Fruit fly (Drosophila melanogaster) whole organism, adult: ENCODE data around the gene CG6763.

Experiments
- CG11617 ChIP-seq: fragments of 200-800 bp; sonication (Bioruptor generic); optimal IDR thresholded peaks from 2 replicates; lab custom pipeline; 2017; ENCODE audit warnings: mild to moderate bottlenecking, missing biosample characterization, missing genetic modification reagents, missing genetic modification characterization
- CG12768 ChIP-seq: fragments of 200-800 bp; sonication (Bioruptor generic); optimal IDR thresholded peaks from 2 replicates; lab custom pipeline; 2017; ENCODE audit warnings: missing biosample characterization, missing genetic modification characterization, mild to moderate bottlenecking, moderate library complexity, missing genetic modification reagents
- CG14711 ChIP-seq: fragments of 200-800 bp; sonication (Bioruptor generic); optimal IDR thresholded peaks from 2 replicates; lab custom pipeline; 2018; ENCODE audit warnings: missing biosample characterization, mild to moderate bottlenecking, missing genetic modification characterization, moderate library complexity
- CG1620 ChIP-seq: fragments of 200-800 bp; sonication (Bioruptor generic); optimal IDR thresholded peaks from 2 replicates; lab custom pipeline; 2016; ENCODE audit warnings: missing biosample characterization, missing genetic modification characterization
- CG33017 ChIP-seq: fragments of 200-800 bp; sonication (Bioruptor generic); optimal IDR thresholded peaks from 2 replicates; lab custom pipeline; 2018; ENCODE audit warnings: missing biosample characterization, mild to moderate bottlenecking, missing genetic modification characterization, moderate library complexity
- CG5204 ChIP-seq: fragments of 200-800 bp; sonication (Bioruptor generic); optimal IDR thresholded peaks from 2 replicates; lab custom pipeline; 2016; ENCODE audit warnings: missing biosample characterization, missing genetic modification characterization
- CG7045 ChIP-seq: fragments of 200-800 bp; sonication (Bioruptor generic); optimal IDR thresholded peaks from 2 replicates; lab custom pipeline; 2017; ENCODE audit warnings: missing biosample characterization, mild to moderate bottlenecking, missing genetic modification characterization
- CG7101 ChIP-seq: fragments of 200-800 bp; sonication (Bioruptor generic); optimal IDR thresholded peaks from 2 replicates; lab custom pipeline; 2018; ENCODE audit warnings: missing biosample characterization, mild to moderate bottlenecking, missing genetic modification characterization, moderate library complexity
- Clk ChIP-seq: fragments of 200-800 bp; sonication (Bioruptor generic); optimal IDR thresholded peaks from 2 replicates; lab custom pipeline; 2017; ENCODE audit warnings: missing biosample characterization, missing genetic modification characterization
- Crg-1 ChIP-seq: fragments of 200-800 bp; sonication (Bioruptor generic); optimal IDR thresholded peaks from 2 replicates; lab custom pipeline; 2016; ENCODE audit warnings: missing biosample characterization, missing genetic modification characterization
- Hr96 ChIP-seq: fragments of 200-800 bp; sonication (Bioruptor generic); optimal IDR thresholded peaks from 2 replicates; lab custom pipeline; 2016; ENCODE audit warnings: missing biosample characterization, missing genetic modification characterization
- Mnt ChIP-seq: fragments of 200-800 bp; sonication (Bioruptor generic); optimal IDR thresholded peaks from 2 replicates; lab custom pipeline; 2016; ENCODE audit warnings: missing biosample characterization, mild to moderate bottlenecking, missing genetic modification characterization
- bab1 ChIP-seq: fragments of 200-800 bp; sonication (Bioruptor generic); optimal IDR thresholded peaks from 3 replicates; lab custom pipeline; 2019; ENCODE audit warnings: missing biosample characterization, mild to moderate bottlenecking, missing genetic modification characterization, moderate library complexity
- cic ChIP-seq: fragments of 200-800 bp; sonication (Bioruptor generic); optimal IDR thresholded peaks from 2 replicates; lab custom pipeline; 2017; ENCODE audit warnings: missing biosample characterization, mild to moderate bottlenecking, missing genetic modification characterization, moderate library complexity
- cnc ChIP-seq, 2 experiments: fragments of >200 bp; optimal IDR thresholded peaks; 2 replicates each; lab custom pipeline; 2017
- kay ChIP-seq: fragments of 200-800 bp; sonication (Bioruptor generic); peaks from one replicate; lab custom pipeline; 2016; ENCODE audit warnings: missing biosample characterization, missing genetic modification characterization, borderline replicate concordance
- ovo ChIP-seq: fragments of 200-800 bp; sonication (Bioruptor generic); optimal IDR thresholded peaks from 2 replicates; lab custom pipeline; 2016; ENCODE audit warnings: missing biosample characterization, missing genetic modification characterization
- pad ChIP-seq: fragments of 200-800 bp; sonication (Bioruptor generic); optimal IDR thresholded peaks from 3 replicates; lab custom pipeline; 2017; ENCODE audit warnings: missing biosample characterization, missing genetic modification characterization, mild to moderate bottlenecking, moderate library complexity, missing genetic modification reagents
- tj ChIP-seq: fragments of 200-800 bp; sonication (Bioruptor generic); optimal IDR thresholded peaks from 3 replicates; lab custom pipeline; 2017; ENCODE audit warnings: missing biosample characterization, mild to moderate bottlenecking, missing genetic modification characterization, moderate library complexity
- toe ChIP-seq: fragments of 200-800 bp; sonication (Bioruptor generic); optimal IDR thresholded peaks from 2 replicates; lab custom pipeline; 2016; ENCODE audit warnings: missing biosample characterization, missing genetic modification characterization

The CG6763 gene

DNA sequence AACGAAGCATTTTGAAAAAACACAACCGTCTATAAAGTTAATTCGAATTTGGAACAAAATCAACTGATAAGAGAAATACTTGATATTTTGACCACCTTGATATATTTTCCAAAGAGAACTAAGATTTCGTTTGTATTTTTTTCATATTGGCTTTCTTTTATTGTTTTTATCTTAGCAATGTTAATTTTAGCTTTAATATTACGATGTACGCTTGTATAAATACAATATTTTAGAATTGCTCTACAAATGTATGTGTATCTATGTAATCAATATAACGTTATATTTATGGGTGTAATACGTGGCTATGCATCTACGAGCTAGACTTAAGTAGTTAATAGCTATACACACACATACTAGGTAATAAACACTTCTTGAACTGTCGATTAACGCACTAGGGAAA lies 6.3 kb downstream of the CG6763 start, which contains the start of gene bb8:
bb8 (minus strand) TSS at position 101 of the 400 bp plus-strand sequence.
- no peak for TF ChIP-seq Mnt (GFP tag; lab: Kevin White, UChicago)
- no peak for TF ChIP-seq Crg-1 (GFP tag; lab: Kevin White, UChicago)
- no peak for TF ChIP-seq CG1620 (GFP tag; lab: Kevin White, UChicago)
- no peak for TF ChIP-seq bab1 (GFP tag; lab: Kevin White, UChicago)
- no peak for TF ChIP-seq Hr96 (GFP tag; lab: Kevin White, UChicago)
- TF ChIP-seq ovo (GFP tag; lab: Kevin White, UChicago): no peak
- no peak for TF ChIP-seq cnc (optimal IDR thresholded peaks at IDR 0.05; lab: Kevin White, UChicago)
- TF ChIP-seq Clk (GFP tag; lab: Kevin White, UChicago): no peak
- no peak for TF ChIP-seq CG11617 (GFP tag; lab: Kevin White, UChicago)
- no peak for TF ChIP-seq cic
- no peak for TF ChIP-seq toe (GFP tag; lab: Kevin White, UChicago)
- no peak for TF ChIP-seq tj (GFP tag; lab: Kevin White, UChicago)
- no peak for TF ChIP-seq CG33017 (tag; lab: Kevin White, UChicago)
- no peak for TF ChIP-seq CG7045 (GFP tag; lab: Kevin White, UChicago)
- TF ChIP-seq pad (GFP tag; lab: Kevin White, UChicago): no peak
- no peak for TF ChIP-seq CG5204

DNA sequence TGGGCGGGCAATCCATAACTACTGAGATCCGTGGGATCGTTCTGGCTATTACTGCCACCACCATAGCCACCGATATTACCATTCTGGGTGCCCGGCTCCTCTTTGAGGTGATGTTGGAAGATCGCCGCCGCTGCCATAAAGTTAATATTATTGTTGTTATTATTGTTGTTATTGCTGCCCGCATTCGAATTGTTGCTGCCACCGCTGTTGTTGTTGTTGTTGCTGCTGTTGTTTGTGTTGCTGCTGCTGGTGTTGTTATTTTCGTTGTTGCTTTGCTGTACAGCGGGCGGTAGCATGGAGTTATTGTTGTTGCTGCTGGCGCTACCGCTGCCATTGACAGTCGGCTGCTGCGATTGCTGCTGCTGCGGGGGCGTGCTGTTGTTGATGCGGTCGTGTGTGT lies 8.5 kb downstream of the CG6763 start:
- TF ChIP-seq tj (GFP tag; lab: Kevin White, UChicago): no peak
- no peak for TF ChIP-seq Mnt (GFP tag; lab: Kevin White, UChicago)
- TF ChIP-seq cic: no peak

DNA sequence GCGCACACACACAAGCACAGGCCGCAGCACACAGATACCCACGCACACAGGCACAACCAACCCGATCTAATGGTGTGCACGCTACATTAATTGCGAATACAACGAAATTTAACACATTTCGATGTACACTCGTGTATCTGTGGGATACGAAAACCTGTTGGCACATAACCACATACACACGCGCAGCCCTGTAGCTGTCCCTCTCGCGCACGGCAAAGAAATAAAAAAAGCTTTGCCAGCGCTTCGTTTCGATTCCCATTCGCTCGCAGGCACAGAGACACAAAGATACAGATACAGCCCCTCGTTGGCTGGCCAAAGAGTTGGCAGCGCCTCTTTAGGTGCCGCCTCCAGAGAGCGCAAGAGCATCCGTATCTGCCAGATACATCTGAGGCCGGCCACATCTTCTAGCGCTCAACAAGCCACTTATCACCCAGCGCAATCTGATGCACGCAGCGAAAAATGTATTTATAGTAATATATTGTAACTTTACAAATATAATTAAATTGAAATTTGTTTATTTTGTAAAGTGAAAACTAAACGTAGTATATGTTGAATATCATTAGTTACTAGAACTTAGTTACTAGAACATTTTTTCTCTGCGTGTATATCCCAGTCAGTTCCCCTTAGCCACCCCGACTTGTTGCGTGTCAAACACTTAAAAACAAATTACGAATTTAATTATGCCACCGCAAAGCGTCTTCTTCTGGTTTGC lies 9.4 kb downstream of the CG6763 start:
- peak; percentile 4 for TF ChIP-seq toe (GFP tag; lab: Kevin White, UChicago)
- peak; percentile 21 for TF ChIP-seq cic
- no peak for TF ChIP-seq ovo (GFP tag; lab: Kevin White, UChicago)
- TF ChIP-seq CG33017 (tag; lab: Kevin White, UChicago): peak; percentile 4
- TF ChIP-seq kay (GFP tag; lab: Kevin White, UChicago): no peak
- peak; percentile 91 for TF ChIP-seq tj (GFP tag; lab: Kevin White, UChicago)

DNA sequence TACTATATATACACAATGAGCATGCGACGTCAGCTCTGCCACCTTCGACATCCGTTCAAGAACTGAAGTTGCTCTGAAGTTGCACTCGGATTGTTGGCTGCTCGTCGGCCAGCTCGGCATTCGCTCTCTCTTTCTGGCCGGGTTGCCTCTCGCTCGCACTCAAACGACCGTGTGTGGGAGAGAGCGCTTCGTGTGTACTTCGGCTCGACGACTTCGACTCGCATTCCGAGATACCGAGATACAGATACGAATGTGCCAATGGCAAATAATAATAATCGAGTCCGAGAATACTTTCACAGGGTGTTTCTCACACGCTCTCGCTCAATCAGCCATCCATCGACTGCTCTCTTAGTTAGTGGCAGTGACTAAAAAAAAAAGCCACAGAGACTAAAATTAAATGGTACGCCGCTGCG lies 11.6 kb downstream of the CG6763 start:
- TF ChIP-seq bab1 (GFP tag; lab: Kevin White, UChicago) (no peak), Crg-1 (GFP tag; lab: Kevin White, UChicago) (no peak), CG5204 (no peak), CG33017 (tag; lab: Kevin White, UChicago) (peak; percentile 8), cnc (optimal IDR thresholded peaks at IDR 0.05; lab: Kevin White, UChicago) (no peak), CG12768 (no peak), ovo (GFP tag; lab: Kevin White, UChicago) (no peak), kay (GFP tag; lab: Kevin White, UChicago) (no peak), Clk (GFP tag; lab: Kevin White, UChicago) (no peak), Mnt (GFP tag; lab: Kevin White, UChicago) (peak; percentile 24), CG11617 (GFP tag; lab: Kevin White, UChicago) (no peak), cic (peak; percentile 56), CG14711 (tag; lab: Kevin White, UChicago) (no peak), toe (GFP tag; lab: Kevin White, UChicago) (peak; percentile 6), tj (GFP tag; lab: Kevin White, UChicago) (peak; percentile 28), CG7101 (peak; percentile 15), pad (GFP tag; lab: Kevin White, UChicago) (no peak), CG1620 (GFP tag; lab: Kevin White, UChicago) (no peak), CG7045 (GFP tag; lab: Kevin White, UChicago) (no peak), Hr96 (GFP tag; lab: Kevin White, UChicago) (peak; percentile 37)

DNA sequence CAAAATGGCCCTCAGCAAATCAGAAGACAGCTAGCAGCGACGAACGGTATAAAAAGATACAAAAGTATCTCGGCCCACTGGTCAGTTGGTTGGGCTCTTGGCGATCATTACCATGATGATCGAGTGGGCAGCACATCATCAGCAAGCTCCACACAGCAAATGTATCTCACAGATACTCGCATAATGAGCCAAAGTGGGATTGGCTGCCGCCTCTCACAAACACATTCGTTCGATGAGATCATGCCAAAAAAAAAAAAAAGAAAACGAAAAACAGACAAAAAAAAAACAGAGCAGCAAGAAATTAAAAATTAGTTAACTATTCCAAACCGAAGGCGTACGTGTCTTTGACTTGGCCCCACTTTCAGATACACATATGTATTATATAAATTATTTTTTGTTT lies 12.3 kb downstream of the CG6763 start:
- TF ChIP-seq CG5204 (no peak), CG33017 (tag; lab: Kevin White, UChicago) (no peak), Hr96 (GFP tag; lab: Kevin White, UChicago) (no peak), CG7045 (GFP tag; lab: Kevin White, UChicago) (no peak), CG1620 (GFP tag; lab: Kevin White, UChicago) (no peak), kay (GFP tag; lab: Kevin White, UChicago) (no peak), Clk (GFP tag; lab: Kevin White, UChicago) (no peak), pad (GFP tag; lab: Kevin White, UChicago) (no peak), tj (GFP tag; lab: Kevin White, UChicago) (no peak), Crg-1 (GFP tag; lab: Kevin White, UChicago) (no peak), CG12768 (no peak), bab1 (GFP tag; lab: Kevin White, UChicago) (no peak), CG11617 (GFP tag; lab: Kevin White, UChicago) (no peak), CG14711 (tag; lab: Kevin White, UChicago) (no peak), Mnt (GFP tag; lab: Kevin White, UChicago) (no peak), cic (no peak), CG7101 (no peak), toe (GFP tag; lab: Kevin White, UChicago) (no peak)
